Fruit fly (Drosophila melanogaster): Measurements from ENCODE around the gene CG7430.

- TF ChIP-seq CG10348 (GFP tag; IDR thresholded peaks at IDR 0.05), result 0 out of 2 replicates have a peak, but pooled peaks have one; percentile 9
- TF ChIP-seq CG13204 (GFP tag; optimal IDR thresholded peaks at IDR 0.05), result no peak
- no peak for TF ChIP-seq EcR (GFP tag; optimal IDR thresholded peaks at IDR 0.05)
- peak; percentile 79 for TF ChIP-seq CG8301 (tag; optimal IDR thresholded peaks at IDR 0.05)
- peak; percentile 83 for TF ChIP-seq CG9948 (tag; optimal IDR thresholded peaks at IDR 0.05)
- TF ChIP-seq Snoo (tag; optimal IDR thresholded peaks at IDR 0.05), result peak; percentile 41
- TF ChIP-seq D1 (tag; optimal IDR thresholded peaks at IDR 0.05), result peak; percentile 40
- peak; percentile 47 for TF ChIP-seq CG34367 (tag; optimal IDR thresholded peaks at IDR 0.05)
These were observed 10.2 kb downstream of the CG7430 start, which contains the start of gene CG5535 for dm6 chr3L:17856655-17857479.

All from whole organism, pupa.